Worm (Caenorhabditis elegans) whole organism, young adult: ENCODE measurements around the gene ZC13.1.
A peak's percentile ranks its signal among the peaks of the same experiment; 100 is the strongest.

Source experiments
- B0035.1 ChIP-seq: sonication (generic microtip); optimal IDR thresholded peaks from 2 replicates; lab custom pipeline; 2016; ENCODE audit warnings: missing genetic modification characterization, mild to moderate bottlenecking, missing compliant biosample characterization, missing genotype, missing genetic modification reagents
- F10E7.11 ChIP-seq: sonication (generic microtip); optimal IDR thresholded peaks from 2 replicates; lab custom pipeline; 2017; ENCODE audit warnings: mild to moderate bottlenecking, missing genetic modification characterization, moderate library complexity, missing compliant biosample characterization
- F37B4.10 ChIP-seq: fragments of 200-800 bp; sonication (Bioruptor generic); IDR thresholded peaks from 2 replicates; pipeline ENCODE4 v1.3.6; 2022; ENCODE audit warnings: missing genetic modification characterization, missing compliant biosample characterization
- F39B2.1 ChIP-seq: fragments of 200-800 bp; sonication (Bioruptor generic); IDR thresholded peaks from 2 replicates; pipeline ENCODE4 v1.3.6; 2022; ENCODE audit warnings: missing genetic modification reagents, missing genetic modification characterization, missing compliant biosample characterization
- F55B11.4 ChIP-seq: sonication (generic microtip); optimal IDR thresholded peaks from 2 replicates; lab custom pipeline; 2016; ENCODE audit warnings: missing compliant biosample characterization, missing genetic modification characterization, borderline replicate concordance; ENCODE audit not compliant: insufficient read depth
- F57C9.4 ChIP-seq: sonication (generic microtip); optimal IDR thresholded peaks from 2 replicates; lab custom pipeline; 2017; ENCODE audit warnings: mild to moderate bottlenecking, missing genetic modification characterization, missing compliant biosample characterization
- T26A5.8 ChIP-seq: sonication (generic microtip); optimal IDR thresholded peaks from 2 replicates; lab custom pipeline; 2016; ENCODE audit warnings: missing genetic modification characterization, missing compliant biosample characterization
- Y53G8AR.9 ChIP-seq: fragments of 200-800 bp; sonication (Bioruptor generic); conservative IDR thresholded peaks from 2 replicates; pipeline ENCODE4 v1.3.6; 2022; ENCODE audit warnings: missing genetic modification reagents, missing genetic modification characterization, missing compliant biosample characterization
- Y95B8A.8 ChIP-seq: fragments of 200-800 bp; sonication (Bioruptor generic); IDR thresholded peaks from 2 replicates; pipeline ENCODE4 v1.3.6; 2022; ENCODE audit warnings: missing genetic modification reagents, missing genetic modification characterization, missing compliant biosample characterization
- ama-1 ChIP-seq, 3 experiments: fragments of 150-350 bp in 1 of 3; sonication (generic microtip) in 2 of 3; optimal IDR thresholded peaks; 2 replicates each; lab custom pipeline; 2014 to 2018; ENCODE audit warnings: missing biosample characterization in 2 of 3, missing genetic modification characterization in 2 of 3, missing genetic modification reagents in 2 of 3
- aptf-3 ChIP-seq: fragments of 200-800 bp; sonication (Bioruptor generic); IDR thresholded peaks from 2 replicates; pipeline ENCODE4 v1.3.6; 2022; ENCODE audit warnings: missing genetic modification characterization, missing compliant biosample characterization
- bed-2 ChIP-seq: fragments of 200-800 bp; sonication (Bioruptor generic); IDR thresholded peaks from 2 replicates; pipeline ENCODE4 v1.3.6; 2022; ENCODE audit warnings: missing genetic modification reagents, missing genetic modification characterization, missing compliant biosample characterization
- cebp-1 ChIP-seq, 2 experiments: fragments of 200-800 bp in 1 of 2; sonication (Bioruptor generic) in 1 of 2; sonication (generic microtip) in 1 of 2; IDR thresholded peaks in 1 of 2; optimal IDR thresholded peaks in 1 of 2; 2 replicates each; pipeline versions ENCODE4 v1.3.6 to Lab custom; 2017 to 2022; ENCODE audit warnings: missing compliant biosample characterization in 2 of 2, missing genetic modification characterization in 2 of 2, mild to moderate bottlenecking in 1 of 2, missing genetic modification reagents in 1 of 2, moderate library complexity in 1 of 2
- ceh-100 ChIP-seq: fragments of 200-800 bp; sonication (Bioruptor generic); IDR thresholded peaks from 2 replicates; pipeline ENCODE4 v1.3.6; 2022; ENCODE audit warnings: missing genetic modification reagents, missing genetic modification characterization, missing compliant biosample characterization
- ceh-79 ChIP-seq: sonication (generic microtip); optimal IDR thresholded peaks from 2 replicates; lab custom pipeline; 2017; ENCODE audit warnings: mild to moderate bottlenecking, missing genetic modification characterization, missing compliant biosample characterization
- ceh-91 ChIP-seq: fragments of 200-800 bp; sonication (Bioruptor generic); IDR thresholded peaks from 2 replicates; pipeline ENCODE4 v1.3.6; 2022; ENCODE audit warnings: missing genetic modification reagents, missing genetic modification characterization, missing compliant biosample characterization
- chd-7 ChIP-seq: sonication (generic microtip); optimal IDR thresholded peaks from 2 replicates; lab custom pipeline; 2016; ENCODE audit warnings: mild to moderate bottlenecking, missing genetic modification characterization, moderate library complexity, missing compliant biosample characterization
- efl-1 ChIP-seq: fragments of 150-350 bp; optimal IDR thresholded peaks from 2 replicates; lab custom pipeline; 2014; ENCODE audit warnings: missing biosample characterization, missing genetic modification reagents, missing genetic modification characterization
- egl-44 ChIP-seq: fragments of 200-800 bp; sonication (Bioruptor generic); IDR thresholded peaks from 2 replicates; pipeline ENCODE4 v1.3.6; 2022; ENCODE audit warnings: missing genetic modification reagents, missing genetic modification characterization, missing compliant biosample characterization
- egrh-3 ChIP-seq: fragments of 200-800 bp; sonication (Bioruptor generic); IDR thresholded peaks from 2 replicates; pipeline ENCODE4 v1.3.6; 2022; ENCODE audit warnings: missing genetic modification reagents, missing genetic modification characterization, missing compliant biosample characterization
- hlh-12 ChIP-seq: sonication (generic microtip); optimal IDR thresholded peaks from 2 replicates; lab custom pipeline; 2016; ENCODE audit warnings: missing genetic modification characterization, missing compliant biosample characterization
- hmg-1.2 ChIP-seq: fragments of 200-800 bp; sonication (Bioruptor generic); IDR thresholded peaks from 2 replicates; pipeline ENCODE4 v1.3.6; 2022; ENCODE audit warnings: missing genetic modification reagents, missing genetic modification characterization, missing compliant biosample characterization
- hrde-1 ChIP-seq: sonication (generic microtip); optimal IDR thresholded peaks from 2 replicates; lab custom pipeline; 2016; ENCODE audit warnings: missing genetic modification characterization, mild to moderate bottlenecking, missing compliant biosample characterization, moderate library complexity, missing genotype, missing genetic modification reagents, borderline replicate concordance
- lin-26 ChIP-seq: fragments of 200-800 bp; sonication (Bioruptor generic); IDR thresholded peaks from 2 replicates; pipeline ENCODE4 v1.3.6; 2022; ENCODE audit warnings: missing genetic modification reagents, missing genetic modification characterization, missing compliant biosample characterization
- lsl-1 ChIP-seq: fragments of 200-800 bp; sonication (Bioruptor generic); optimal IDR thresholded peaks from 2 replicates; lab custom pipeline; 2018; ENCODE audit warnings: mild to moderate bottlenecking, missing genetic modification characterization, moderate library complexity, missing compliant biosample characterization
- lsy-27 ChIP-seq: sonication (generic microtip); optimal IDR thresholded peaks from 2 replicates; lab custom pipeline; 2017; ENCODE audit warnings: missing genetic modification characterization, mild to moderate bottlenecking, missing compliant biosample characterization, antibody characterized with exemption, missing genotype, borderline replicate concordance; ENCODE audit not compliant: insufficient read depth
- madf-3 ChIP-seq: fragments of 200-800 bp; sonication (Bioruptor generic); IDR thresholded peaks from 2 replicates; pipeline ENCODE4 v1.3.6; 2022; ENCODE audit warnings: missing genetic modification reagents, missing genetic modification characterization, missing compliant biosample characterization
- madf-8 ChIP-seq: fragments of 200-800 bp; sonication (Bioruptor generic); conservative IDR thresholded peaks from 2 replicates; pipeline ENCODE4 v1.3.6; 2022; ENCODE audit warnings: missing genetic modification reagents, missing genetic modification characterization, missing compliant biosample characterization
- mes-4 ChIP-seq: sonication (generic microtip); optimal IDR thresholded peaks from 2 replicates; lab custom pipeline; 2016; ENCODE audit warnings: missing genotype, missing genetic modification characterization, missing compliant biosample characterization
- mxl-1 ChIP-seq: sonication (generic microtip); optimal IDR thresholded peaks from 2 replicates; lab custom pipeline; 2016; ENCODE audit warnings: missing genetic modification characterization, missing compliant biosample characterization
- nfyb-1 ChIP-seq: fragments of 200-800 bp; sonication (Bioruptor generic); IDR thresholded peaks from 2 replicates; pipeline ENCODE4 v1.3.6; 2022; ENCODE audit warnings: missing genetic modification reagents, missing genetic modification characterization, missing compliant biosample characterization
- nhr-27 ChIP-seq: fragments of 200-800 bp; sonication (Bioruptor generic); optimal IDR thresholded peaks from 2 replicates; lab custom pipeline; 2018; ENCODE audit warnings: mild to moderate bottlenecking, missing genetic modification characterization, moderate library complexity, missing compliant biosample characterization
- nhr-80 ChIP-seq: sonication (generic microtip); optimal IDR thresholded peaks from 2 replicates; lab custom pipeline; 2016; ENCODE audit warnings: missing genetic modification characterization, missing compliant biosample characterization
- nhr-90 ChIP-seq: sonication (generic microtip); optimal IDR thresholded peaks from 2 replicates; lab custom pipeline; 2016; ENCODE audit warnings: missing genotype, mild to moderate bottlenecking, missing genetic modification characterization, missing compliant biosample characterization
- pha-4 ChIP-seq: fragments of 150-350 bp; sonication (generic microtip); optimal IDR thresholded peaks from 2 replicates; lab custom pipeline; 2014; ENCODE audit warnings: missing biosample characterization, missing genetic modification reagents, missing genetic modification characterization
- repo-1 ChIP-seq: sonication (generic microtip); optimal IDR thresholded peaks from 2 replicates; lab custom pipeline; 2017; ENCODE audit warnings: mild to moderate bottlenecking, missing genetic modification characterization, missing compliant biosample characterization
- rpc-1 ChIP-seq, 2 experiments: fragments of 150-350 bp in 1 of 2; sonication (generic microtip) in 1 of 2; optimal IDR thresholded peaks; 2 replicates each; lab custom pipeline; 2014 to 2018; ENCODE audit warnings: missing biosample characterization in 1 of 2, missing genetic modification characterization in 1 of 2, missing genetic modification reagents in 1 of 2, missing genotype in 1 of 2
- sea-2 ChIP-seq: fragments of 200-800 bp; sonication (Bioruptor generic); IDR thresholded peaks from 2 replicates; pipeline ENCODE4 v1.3.6; 2022; ENCODE audit warnings: missing genetic modification characterization, missing compliant biosample characterization
- snpc-4 ChIP-seq, 5 experiments: fragments of 150-350 bp in 1 of 5; sonication (generic microtip) in 4 of 5; optimal IDR thresholded peaks; 2 replicates each; lab custom pipeline; 2014 to 2018; ENCODE audit warnings: missing genetic modification characterization in 5 of 5, missing biosample characterization in 3 of 5, antibody characterized with exemption in 2 of 5, mild to moderate bottlenecking in 2 of 5, missing compliant biosample characterization in 2 of 5, missing genotype in 2 of 5, moderate library complexity in 2 of 5, missing genetic modification reagents in 1 of 5
- somi-1 ChIP-seq: fragments of 200-800 bp; sonication (Bioruptor generic); optimal IDR thresholded peaks from 2 replicates; lab custom pipeline; 2018; ENCODE audit warnings: mild to moderate bottlenecking, missing genetic modification characterization, missing compliant biosample characterization
- tbp1 ChIP-seq: fragments of 200-800 bp; sonication (Bioruptor generic); optimal IDR thresholded peaks from 2 replicates; lab custom pipeline; 2018; ENCODE audit warnings: mild to moderate bottlenecking, missing genetic modification characterization, missing compliant biosample characterization
- unc-130 ChIP-seq: sonication (generic microtip); optimal IDR thresholded peaks from 2 replicates; lab custom pipeline; 2016; ENCODE audit warnings: missing genetic modification reagents, missing genetic modification characterization, missing compliant biosample characterization
- unc-62 ChIP-seq: fragments of 150-350 bp; optimal IDR thresholded peaks from 2 replicates; lab custom pipeline; 2014; ENCODE audit warnings: missing biosample characterization, missing genetic modification reagents, missing genetic modification characterization
- zfh-2 ChIP-seq: fragments of 200-800 bp; sonication (Bioruptor generic); conservative IDR thresholded peaks from 2 replicates; pipeline ENCODE4 v1.3.6; 2022; ENCODE audit warnings: missing genetic modification reagents, missing genetic modification characterization, missing compliant biosample characterization

The ZC13.1 gene

DNA sequence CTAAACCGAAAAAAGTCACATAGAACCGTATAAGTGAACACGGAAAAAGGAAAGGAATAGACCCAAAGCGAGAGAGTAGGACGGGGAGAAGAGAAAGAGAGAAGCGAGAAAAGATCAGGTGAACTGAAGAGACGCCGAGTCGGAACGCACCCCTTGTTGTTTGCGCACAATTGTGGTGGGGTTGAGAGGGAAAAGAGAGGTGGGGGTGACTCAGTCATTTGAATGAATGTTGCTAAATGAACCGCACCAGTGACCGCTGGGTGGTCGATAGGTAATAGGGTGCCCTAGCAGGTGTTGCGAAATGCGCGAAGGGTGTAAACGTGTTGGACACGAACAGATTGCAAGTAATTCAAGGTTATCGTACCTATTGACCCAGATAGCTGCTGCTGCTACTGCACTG is 6.0 kb upstream of the ZC13.1 start, which contains the start of gene lgl-1 (continued):
- TF ChIP-seq hmg-1.2 (peak; percentile 83), snpc-4 (GFP tag; optimal IDR thresholded peaks at IDR 0.05; lab: Kevin White, UChicago) (no peak), snpc-4 (tag; optimal IDR thresholded peaks at IDR 0.05; lab: Kevin White, UChicago) (no peak), tbp1 (GFP tag; lab: Kevin White, UChicago) (no peak), unc-62 (GFP tag; lab: Kevin White, UChicago) (no peak), nhr-27 (tag; lab: Kevin White, UChicago) (no peak), somi-1 (GFP tag; lab: Kevin White, UChicago) (no peak), zfh-2 (GFP tag; lab: Robert Waterston, UW) (peak; percentile 74), hrde-1 (no peak), cebp-1 (GFP tag; IDR thresholded peaks at IDR 0.05; lab: Robert Waterston, UW) (peak; percentile 70; the same call in 1 of the 2 replicates), cebp-1 (tag; optimal IDR thresholded peaks at IDR 0.05; lab: Kevin White, UChicago) (peak; percentile 93), rpc-1 (optimal IDR thresholded peaks at IDR 0.05; lab: Kevin White, UChicago) (no peak), rpc-1 (tag; optimal IDR thresholded peaks at IDR 0.05; lab: Kevin White, UChicago) (no peak), nhr-90 (no peak), ceh-91 (GFP tag; lab: Robert Waterston, UW) (no peak), egl-44 (GFP tag; lab: Robert Waterston, UW) (no peak), bed-2 (GFP tag; lab: Robert Waterston, UW) (no peak), repo-1 (tag; lab: Kevin White, UChicago) (no peak), nfyb-1 (GFP tag; lab: Robert Waterston, UW) (no peak), efl-1 (no peak), aptf-3 (GFP tag; lab: Robert Waterston, UW) (no peak)

DNA sequence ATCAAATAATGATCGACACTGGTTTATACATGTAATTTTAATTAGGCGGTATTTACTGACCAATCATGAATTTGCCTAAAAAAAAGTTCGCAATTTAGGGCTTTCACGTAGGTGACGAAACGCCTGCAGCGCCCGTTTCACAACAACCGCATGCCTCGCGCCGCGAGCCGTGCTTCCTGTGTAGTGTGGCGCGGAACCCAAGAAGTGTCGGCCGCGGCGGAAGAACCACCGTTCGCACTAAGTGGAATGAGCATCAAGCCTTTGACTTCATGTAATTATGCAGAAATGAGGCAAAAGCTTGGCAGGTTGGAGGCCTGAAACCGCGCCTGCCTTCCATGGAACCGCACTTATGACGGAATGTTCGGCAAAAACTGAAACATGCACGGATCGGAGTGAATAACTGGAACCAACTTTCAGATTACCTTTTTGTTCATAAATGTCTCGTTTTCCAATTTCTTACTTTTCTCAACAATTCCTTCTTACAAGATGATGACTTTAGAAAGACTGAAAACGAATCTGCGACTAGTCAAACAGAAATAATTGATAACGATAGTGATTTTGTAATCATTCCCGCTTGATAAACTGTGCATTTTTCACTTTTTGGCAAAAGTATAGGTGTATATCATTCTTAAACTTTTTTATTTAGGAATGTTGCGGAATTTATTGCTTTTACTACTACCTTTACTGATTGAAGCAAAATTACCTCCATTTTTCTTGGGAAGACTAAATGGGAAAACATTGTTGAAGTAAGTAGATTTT is 4.9 kb upstream of the ZC13.1 start, which contains the start of gene F56F10.1:
TSS of gene F56F10.1 (plus strand) at position 647 of the 759 bp plus-strand sequence.
- no peak for TF ChIP-seq egrh-3 (GFP tag; lab: Robert Waterston, UW)
- no peak for TF ChIP-seq Y95B8A.8 (GFP tag; lab: Robert Waterston, UW)
- no peak for TF ChIP-seq ama-1 (optimal IDR thresholded peaks at IDR 0.05; lab: Kevin White, UChicago)
- no peak for TF ChIP-seq ama-1 (GFP tag; optimal IDR thresholded peaks at IDR 0.05; lab: Kevin White, UChicago)
- no peak for TF ChIP-seq ceh-79 (tag; lab: Kevin White, UChicago)
- 0 out of 2 replicates have a peak, but pooled peaks have one; percentile 27 for TF ChIP-seq lin-26
- no peak for TF ChIP-seq ceh-100
- 0 out of 2 replicates have a peak, but pooled peaks have one; percentile 39 for TF ChIP-seq F39B2.1 (GFP tag; lab: Robert Waterston, UW)
- TF ChIP-seq madf-3 (GFP tag; lab: Robert Waterston, UW), result no peak
- TF ChIP-seq mxl-1 (tag; lab: Kevin White, UChicago), result no peak
- TF ChIP-seq egl-44 (GFP tag; lab: Robert Waterston, UW), result no peak
- TF ChIP-seq hlh-12, result no peak
- TF ChIP-seq lsl-1, result no peak
- no peak for TF ChIP-seq madf-8 (GFP tag; lab: Robert Waterston, UW)
- no peak for TF ChIP-seq Y53G8AR.9 (GFP tag; lab: Robert Waterston, UW)
- no peak for TF ChIP-seq sea-2
- TF ChIP-seq nhr-80 (tag; lab: Kevin White, UChicago), result peak; percentile 32
- TF ChIP-seq T26A5.8, result no peak
- no peak for TF ChIP-seq lsy-27
- no peak for TF ChIP-seq F10E7.11 (tag; lab: Kevin White, UChicago)
- no peak for TF ChIP-seq unc-130
- no peak for TF ChIP-seq F37B4.10 (GFP tag; lab: Robert Waterston, UW)
- TF ChIP-seq efl-1, result no peak
- TF ChIP-seq zfh-2 (GFP tag; lab: Robert Waterston, UW), result peak; percentile 87
- no peak for TF ChIP-seq F57C9.4 (tag; lab: Kevin White, UChicago)
- no peak for TF ChIP-seq mes-4 (tag; lab: Kevin White, UChicago)
- no peak for TF ChIP-seq B0035.1 (tag; lab: Kevin White, UChicago)
- TF ChIP-seq F55B11.4 (tag; lab: Kevin White, UChicago), result no peak
- no peak for TF ChIP-seq chd-7 (tag; lab: Kevin White, UChicago)
- no peak for TF ChIP-seq pha-4 (tag; lab: Kevin White, UChicago)
- TF ChIP-seq hmg-1.2, result peak; percentile 43
